Fruit fly (Drosophila melanogaster): Measurements from ENCODE around the gene CG31415.

- no peak for TF ChIP-seq Ssrp (tag; optimal IDR thresholded peaks at IDR 0.05)
- TF ChIP-seq NFAT (GFP tag; IDR thresholded peaks at IDR 0.05): no peak
- TF ChIP-seq Fer1 (GFP tag; optimal IDR thresholded peaks at IDR 0.05): no peak
- peak; percentile 49 for TF ChIP-seq ftz-f1 (GFP tag; optimal IDR thresholded peaks at IDR 0.05)
- no peak for TF ChIP-seq zf30C (GFP tag; optimal IDR thresholded peaks at IDR 0.05)
Observed at dm6 chr3R:9774147-9774546, 30.8 kb downstream of the CG31415 start, which contains the start of gene Whamy.
